Worm (Caenorhabditis elegans) whole organism, L2 larva: ENCODE results near the gene col-103.

Experiments used
- C34F6.9 ChIP-seq: fragments of 150-350 bp; optimal IDR thresholded peaks from 2 replicates; lab custom pipeline; 2014; ENCODE audit warnings: missing biosample characterization, missing genetic modification characterization
- F13H6.1 ChIP-seq: sonication (generic microtip); optimal IDR thresholded peaks from 2 replicates; lab custom pipeline; 2016; ENCODE audit warnings: missing genetic modification characterization, missing compliant biosample characterization
- R02D3.7 ChIP-seq: fragments of 150-350 bp; optimal IDR thresholded peaks from 2 replicates; lab custom pipeline; 2014; ENCODE audit warnings: missing biosample characterization, missing genetic modification characterization
- Y55F3AM.14 ChIP-seq: fragments of 200-800 bp; sonication (Bioruptor generic); optimal IDR thresholded peaks from 2 replicates; lab custom pipeline; 2018; ENCODE audit warnings: mild to moderate bottlenecking, missing genetic modification characterization, missing compliant biosample characterization
- ZK546.5 ChIP-seq: sonication (generic microtip); optimal IDR thresholded peaks from 2 replicates; lab custom pipeline; 2017; ENCODE audit warnings: missing biosample characterization, missing genetic modification characterization
- aly-2 ChIP-seq: fragments of 150-350 bp; optimal IDR thresholded peaks from 2 replicates; lab custom pipeline; 2014; ENCODE audit warnings: missing biosample characterization, missing genetic modification characterization
- blmp-1 ChIP-seq: sonication (generic microtip); optimal IDR thresholded peaks from 2 replicates; lab custom pipeline; 2017; ENCODE audit warnings: missing genetic modification characterization, mild to moderate bottlenecking, missing compliant biosample characterization, antibody characterized with exemption, moderate library complexity; ENCODE audit not compliant: insufficient read depth
- ceh-16 ChIP-seq: fragments of 150-350 bp; optimal IDR thresholded peaks from 2 replicates; lab custom pipeline; 2014; ENCODE audit warnings: missing biosample characterization, missing genetic modification characterization
- ceh-82 ChIP-seq: fragments of 150-350 bp; optimal IDR thresholded peaks from 2 replicates; lab custom pipeline; 2014; ENCODE audit warnings: missing biosample characterization, missing genetic modification characterization
- crh-2 ChIP-seq: sonication (generic microtip); optimal IDR thresholded peaks from 2 replicates; lab custom pipeline; 2017; ENCODE audit warnings: missing biosample characterization, missing genetic modification characterization
- dmd-4 ChIP-seq: sonication (generic microtip); optimal IDR thresholded peaks from 2 replicates; lab custom pipeline; 2017; ENCODE audit warnings: missing biosample characterization, missing genetic modification characterization
- egl-27 ChIP-seq: sonication (generic microtip); optimal IDR thresholded peaks from 3 replicates; lab custom pipeline; 2017; ENCODE audit warnings: missing biosample characterization, missing genetic modification reagents, missing genetic modification characterization
- elt-1 ChIP-seq: fragments of 150-350 bp; optimal IDR thresholded peaks from 2 replicates; lab custom pipeline; 2014; ENCODE audit warnings: missing biosample characterization, missing genetic modification characterization
- elt-3 ChIP-seq: sonication (generic microtip); optimal IDR thresholded peaks from 2 replicates; lab custom pipeline; 2017; ENCODE audit warnings: missing biosample characterization, missing genetic modification characterization
- fos-1 ChIP-seq: fragments of 150-350 bp; optimal IDR thresholded peaks from 2 replicates; lab custom pipeline; 2014; ENCODE audit warnings: missing biosample characterization, missing genetic modification characterization
- gmeb-1 ChIP-seq: fragments of 150-350 bp; optimal IDR thresholded peaks from 2 replicates; lab custom pipeline; 2014; ENCODE audit warnings: missing biosample characterization, missing genetic modification characterization
- lin-13 ChIP-seq: fragments of 150-350 bp; optimal IDR thresholded peaks from 2 replicates; lab custom pipeline; 2014; ENCODE audit warnings: missing biosample characterization, missing genetic modification reagents, missing genetic modification characterization
- lin-39 ChIP-seq: fragments of 150-350 bp; optimal IDR thresholded peaks from 2 replicates; lab custom pipeline; 2014; ENCODE audit warnings: missing biosample characterization, missing genetic modification reagents, missing genetic modification characterization
- lsy-2 ChIP-seq, 2 experiments: fragments of 150-350 bp in 1 of 2; sonication (generic microtip) in 1 of 2; optimal IDR thresholded peaks; 2 replicates each; lab custom pipeline; 2014 to 2017; ENCODE audit warnings: missing biosample characterization in 2 of 2, missing genetic modification characterization in 2 of 2
- mab-5 ChIP-seq: fragments of 150-350 bp; optimal IDR thresholded peaks from 2 replicates; lab custom pipeline; 2014; ENCODE audit warnings: missing biosample characterization, missing genetic modification characterization
- mbf-1 ChIP-seq: sonication (generic microtip); optimal IDR thresholded peaks from 2 replicates; lab custom pipeline; 2017; ENCODE audit warnings: missing biosample characterization, missing genetic modification characterization
- mdl-1 ChIP-seq, 2 experiments: fragments of 150-350 bp in 1 of 2; sonication (generic microtip) in 1 of 2; optimal IDR thresholded peaks; 2 replicates each; lab custom pipeline; 2017; ENCODE audit warnings: missing biosample characterization in 2 of 2, missing genetic modification characterization in 2 of 2
- nhr-10 ChIP-seq: sonication (generic microtip); optimal IDR thresholded peaks from 2 replicates; lab custom pipeline; 2017; ENCODE audit warnings: missing biosample characterization, missing genetic modification characterization
- nhr-11 ChIP-seq: fragments of 150-350 bp; optimal IDR thresholded peaks from 2 replicates; lab custom pipeline; 2014; ENCODE audit warnings: missing biosample characterization, missing genetic modification characterization
- nhr-12 ChIP-seq: fragments of 150-350 bp; optimal IDR thresholded peaks from 2 replicates; lab custom pipeline; 2014; ENCODE audit warnings: missing biosample characterization, missing genetic modification characterization
- nhr-129 ChIP-seq: fragments of 150-350 bp; optimal IDR thresholded peaks from 2 replicates; lab custom pipeline; 2014; ENCODE audit warnings: missing biosample characterization, missing genetic modification characterization
- nhr-21 ChIP-seq: fragments of 150-350 bp; optimal IDR thresholded peaks from 2 replicates; lab custom pipeline; 2014; ENCODE audit warnings: missing biosample characterization, missing genetic modification characterization
- nhr-23 ChIP-seq: fragments of 150-350 bp; optimal IDR thresholded peaks from 2 replicates; lab custom pipeline; 2014; ENCODE audit warnings: missing biosample characterization, missing genetic modification reagents, missing genetic modification characterization
- nhr-237 ChIP-seq: fragments of 150-350 bp; optimal IDR thresholded peaks from 2 replicates; lab custom pipeline; 2014; ENCODE audit warnings: missing biosample characterization, missing genetic modification characterization
- nhr-25 ChIP-seq: fragments of 150-350 bp; sonication (generic microtip); optimal IDR thresholded peaks from 3 replicates; lab custom pipeline; 2014; ENCODE audit warnings: missing biosample characterization, missing genetic modification characterization
- nhr-6 ChIP-seq: fragments of 150-350 bp; optimal IDR thresholded peaks from 2 replicates; lab custom pipeline; 2014; ENCODE audit warnings: missing biosample characterization, missing genetic modification characterization
- peb-1 ChIP-seq: fragments of 150-350 bp; optimal IDR thresholded peaks from 2 replicates; lab custom pipeline; 2014; ENCODE audit warnings: missing biosample characterization, missing genetic modification characterization
- sem-4 ChIP-seq: fragments of 150-350 bp; optimal IDR thresholded peaks from 2 replicates; lab custom pipeline; 2014; ENCODE audit warnings: missing biosample characterization, missing genetic modification reagents, missing genetic modification characterization
- skn-1 ChIP-seq: sonication (generic microtip); optimal IDR thresholded peaks from 2 replicates; lab custom pipeline; 2017; ENCODE audit warnings: missing biosample characterization, missing genetic modification characterization
- sma-3 ChIP-seq: sonication (generic microtip); optimal IDR thresholded peaks from 2 replicates; lab custom pipeline; 2016; ENCODE audit warnings: missing genetic modification reagents, missing genetic modification characterization, missing compliant biosample characterization
- sma-9 ChIP-seq, 2 experiments: fragments of 150-350 bp in 1 of 2; sonication (generic microtip) in 1 of 2; optimal IDR thresholded peaks; 2 replicates each; lab custom pipeline; 2014 to 2016; ENCODE audit warnings: missing genetic modification characterization in 2 of 2, mild to moderate bottlenecking in 1 of 2, missing biosample characterization in 1 of 2, missing compliant biosample characterization in 1 of 2, missing genetic modification reagents in 1 of 2, moderate library complexity in 1 of 2
- snpc-4 ChIP-seq: fragments of 150-350 bp; optimal IDR thresholded peaks from 2 replicates; lab custom pipeline; 2014; ENCODE audit warnings: missing biosample characterization, missing genetic modification characterization
- unc-39 ChIP-seq: fragments of 150-350 bp; optimal IDR thresholded peaks from 2 replicates; lab custom pipeline; 2014; ENCODE audit warnings: missing biosample characterization, missing genetic modification characterization
- unc-55 ChIP-seq: fragments of 150-350 bp; sonication (generic microtip); optimal IDR thresholded peaks from 3 replicates; lab custom pipeline; 2014; ENCODE audit warnings: missing biosample characterization, missing genetic modification reagents, missing genetic modification characterization
- unc-62 ChIP-seq: fragments of 150-350 bp; optimal IDR thresholded peaks from 2 replicates; lab custom pipeline; 2014; ENCODE audit warnings: missing biosample characterization, missing genetic modification reagents, missing genetic modification characterization
- zag-1 ChIP-seq: fragments of 150-350 bp; optimal IDR thresholded peaks from 2 replicates; lab custom pipeline; 2014; ENCODE audit warnings: missing biosample characterization, missing genetic modification characterization
- ztf-1 ChIP-seq: fragments of 200-800 bp; sonication (Bioruptor generic); conservative IDR thresholded peaks from 2 replicates; pipeline ENCODE4 v1.3.6; 2022; ENCODE audit warnings: missing genetic modification characterization, missing compliant biosample characterization
- ztf-4 ChIP-seq: fragments of 150-350 bp; optimal IDR thresholded peaks from 2 replicates; lab custom pipeline; 2014; ENCODE audit warnings: missing biosample characterization, missing genetic modification characterization

col-103 gene

ce11 chrIV:796521-797073, 33.1 kb upstream of the col-103 start, which contains the start of the genes F56B3.11 and ech-5:
TSS of gene F56B3.11 (minus strand) at chrIV:796571.
TSS of gene ech-5 (plus strand) at chrIV:797023.
- peak; percentile 43 for TF ChIP-seq nhr-6 (tag; lab: Kevin White, UChicago)
- no peak for TF ChIP-seq dmd-4
- peak; percentile 78 for TF ChIP-seq gmeb-1 (tag; lab: Kevin White, UChicago)
- TF ChIP-seq fos-1 = peak; percentile 44
- no peak for TF ChIP-seq ceh-82 (tag; lab: Kevin White, UChicago)
- TF ChIP-seq unc-62 = no peak
- TF ChIP-seq ztf-4 (tag; lab: Kevin White, UChicago) = peak; percentile 1
- TF ChIP-seq unc-55 (GFP tag; lab: Kevin White, UChicago) = peak; percentile 87
- TF ChIP-seq sma-9 (GFP tag; optimal IDR thresholded peaks at IDR 0.05; lab: Kevin White, UChicago) = no peak
- no peak for TF ChIP-seq sma-9 (tag; optimal IDR thresholded peaks at IDR 0.05; lab: Kevin White, UChicago)
- no peak for TF ChIP-seq blmp-1
- TF ChIP-seq mab-5 = no peak
- peak; percentile 25 for TF ChIP-seq ceh-16 (tag; lab: Kevin White, UChicago)
- TF ChIP-seq snpc-4 (tag; lab: Kevin White, UChicago) = peak; percentile 26
- TF ChIP-seq peb-1 (tag; lab: Kevin White, UChicago) = no peak
- TF ChIP-seq F13H6.1 (tag; lab: Kevin White, UChicago) = peak; percentile 68
- no peak for TF ChIP-seq sem-4 (tag; lab: Kevin White, UChicago)
- TF ChIP-seq nhr-23 = no peak
- peak; percentile 37 for TF ChIP-seq nhr-10 (tag; lab: Kevin White, UChicago)
- TF ChIP-seq sma-3 (GFP tag; lab: Kevin White, UChicago) = peak; percentile 94
- peak; percentile 66 for TF ChIP-seq nhr-25 (tag; lab: Kevin White, UChicago)
- TF ChIP-seq nhr-21 = peak; percentile 13
- peak; percentile 48 to 88 for TF ChIP-seq lsy-2 (tag; optimal IDR thresholded peaks at IDR 0.05; lab: Kevin White, UChicago)
- TF ChIP-seq Y55F3AM.14 (GFP tag; lab: Kevin White, UChicago) = peak; percentile 50
- TF ChIP-seq crh-2 (tag; lab: Kevin White, UChicago) = peak; percentile 56
- peak; percentile 32 for TF ChIP-seq egl-27 (tag; lab: Kevin White, UChicago)
- peak; percentile 39 for TF ChIP-seq nhr-129 (tag; lab: Kevin White, UChicago)
- TF ChIP-seq aly-2 (tag; lab: Kevin White, UChicago) = no peak
- peak; percentile 80 for TF ChIP-seq lin-13 (GFP tag; lab: Kevin White, UChicago)
- peak; percentile 91 for TF ChIP-seq C34F6.9
- no peak for TF ChIP-seq nhr-12 (tag; lab: Kevin White, UChicago)
- no peak for TF ChIP-seq elt-3 (tag; lab: Kevin White, UChicago)
- no peak for TF ChIP-seq nhr-11
- TF ChIP-seq mbf-1 (tag; lab: Kevin White, UChicago) = no peak
- TF ChIP-seq skn-1 = peak; percentile 26

- TF ChIP-seq fos-1 (no peak), ztf-1 (no peak), aly-2 (tag; lab: Kevin White, UChicago) (no peak), zag-1 (tag; lab: Kevin White, UChicago) (no peak), elt-1 (no peak), nhr-10 (tag; lab: Kevin White, UChicago) (no peak), unc-55 (GFP tag; lab: Kevin White, UChicago) (no peak), lin-39 (no peak), sma-3 (GFP tag; lab: Kevin White, UChicago) (no peak), dmd-4 (no peak), mdl-1 (tag; optimal IDR thresholded peaks at IDR 0.05; lab: Kevin White, UChicago) (no peak), Y55F3AM.14 (GFP tag; lab: Kevin White, UChicago) (no peak), R02D3.7 (tag; lab: Kevin White, UChicago) (no peak), egl-27 (tag; lab: Kevin White, UChicago) (no peak), sma-9 (GFP tag; optimal IDR thresholded peaks at IDR 0.05; lab: Kevin White, UChicago) (no peak), sma-9 (tag; optimal IDR thresholded peaks at IDR 0.05; lab: Kevin White, UChicago) (no peak), nhr-237 (tag; lab: Kevin White, UChicago) (no peak), unc-39 (tag; lab: Kevin White, UChicago) (no peak), skn-1 (no peak), ZK546.5 (tag; lab: Kevin White, UChicago) (no peak), lin-13 (GFP tag; lab: Kevin White, UChicago) (no peak)
These were observed 31.9 kb upstream of the col-103 start, which contains the start of gene skr-18 for ce11 chrIV:795383-795872. TSS of gene skr-18 (minus strand) at chrIV:795433.
